Fruit fly (Drosophila melanogaster) whole organism, embryonic: ENCODE results near the gene MTPAP.

Experiments used
- Blimp-1 ChIP-seq: fragments of 200-800 bp; sonication (Bioruptor generic); optimal IDR thresholded peaks from 3 replicates; lab custom pipeline; 2018; ENCODE audit warnings: missing biosample characterization, missing genetic modification characterization, mild to moderate bottlenecking, moderate library complexity, missing genetic modification reagents
- CG10959 ChIP-seq: fragments of 200-800 bp; sonication (Bioruptor generic); IDR thresholded peaks from 2 replicates; pipeline ENCODE4 v1.3.6; 2022; ENCODE audit warnings: missing biosample characterization, missing genetic modification characterization
- CG11085 ChIP-seq: fragments of 200-800 bp; sonication (Bioruptor generic); IDR thresholded peaks from 2 replicates; pipeline ENCODE4 v1.3.6; 2022; ENCODE audit warnings: missing biosample characterization, missing genetic modification characterization
- CG12071 ChIP-seq: fragments of 200-800 bp; sonication (Bioruptor generic); optimal IDR thresholded peaks from 3 replicates; lab custom pipeline; 2018; ENCODE audit warnings: missing biosample characterization, mild to moderate bottlenecking, missing genetic modification characterization
- CG15479 ChIP-seq: fragments of 200-800 bp; sonication (Bioruptor generic); optimal IDR thresholded peaks from 3 replicates; lab custom pipeline; 2019; ENCODE audit warnings: missing biosample characterization, mild to moderate bottlenecking, missing genetic modification characterization, moderate library complexity
- CG1603 ChIP-seq: fragments of 200-800 bp; sonication (Bioruptor generic); optimal IDR thresholded peaks from 2 replicates; lab custom pipeline; 2019; ENCODE audit warnings: missing biosample characterization, mild to moderate bottlenecking, missing genetic modification characterization, moderate library complexity
- CG16813 ChIP-seq: fragments of 200-800 bp; sonication (Bioruptor generic); IDR thresholded peaks from 3 replicates; pipeline ENCODE4 v1.3.6; 2022; ENCODE audit warnings: missing biosample characterization, missing genetic modification characterization; ENCODE audit not compliant: partially characterized antibody
- CG43689 ChIP-seq: fragments of 200-800 bp; sonication (Bioruptor generic); IDR thresholded peaks from 2 replicates; pipeline ENCODE4 v1.3.6; 2022; ENCODE audit warnings: missing biosample characterization, missing genetic modification characterization
- CG4424 ChIP-seq: fragments of 200-800 bp; sonication (Bioruptor generic); optimal IDR thresholded peaks from 3 replicates; lab custom pipeline; 2016; ENCODE audit warnings: missing biosample characterization, missing genetic modification characterization
- CG5180 ChIP-seq: fragments of 200-800 bp; sonication (Bioruptor generic); optimal IDR thresholded peaks from 3 replicates; lab custom pipeline; 2017; ENCODE audit warnings: missing biosample characterization, missing genetic modification characterization, mild to moderate bottlenecking, moderate library complexity, missing genetic modification reagents
- CG6175 ChIP-seq: fragments of 200-800 bp; sonication (Bioruptor generic); IDR thresholded peaks from 3 replicates; pipeline ENCODE4 v1.3.6; 2022; ENCODE audit warnings: missing biosample characterization, missing genetic modification characterization
- Dfd ChIP-seq, 2 experiments: fragments of >200 bp; optimal IDR thresholded peaks; 2 replicates each; lab custom pipeline; 2017; ENCODE audit warnings: missing biosample characterization in 2 of 2, missing genetic modification characterization in 2 of 2
- Dp ChIP-seq: fragments of 200-800 bp; sonication (Bioruptor generic); optimal IDR thresholded peaks from 2 replicates; lab custom pipeline; 2018; ENCODE audit warnings: missing biosample characterization, mild to moderate bottlenecking, missing genetic modification characterization, moderate library complexity
- Drgx ChIP-seq: fragments of 200-800 bp; sonication (Bioruptor generic); IDR thresholded peaks from 2 replicates; pipeline ENCODE4 v1.3.6; 2022; ENCODE audit warnings: missing biosample characterization, missing genetic modification characterization
- HLHmδ ChIP-seq: fragments of 200-800 bp; sonication (Bioruptor generic); optimal IDR thresholded peaks from 2 replicates; lab custom pipeline; 2018; ENCODE audit warnings: missing biosample characterization, mild to moderate bottlenecking, missing genetic modification characterization, moderate library complexity
- MBD-R2 ChIP-seq: fragments of 200-800 bp; sonication (Bioruptor generic); IDR thresholded peaks from 2 replicates; pipeline ENCODE4 v1.3.6; 2022; ENCODE audit warnings: missing biosample characterization, missing genetic modification characterization
- Mes4 ChIP-seq: fragments of 200-800 bp; sonication (Bioruptor generic); optimal IDR thresholded peaks from 2 replicates; lab custom pipeline; 2016; ENCODE audit warnings: missing biosample characterization, missing genetic modification characterization
- Mrtf ChIP-seq: fragments of 200-800 bp; sonication (Bioruptor generic); IDR thresholded peaks from 3 replicates; pipeline ENCODE4 v1.3.6; 2022; ENCODE audit warnings: missing biosample characterization, missing genetic modification characterization
- NFAT ChIP-seq: fragments of 200-800 bp; sonication (Bioruptor generic); IDR thresholded peaks from 2 replicates; pipeline ENCODE4 v1.3.6; 2022; ENCODE audit warnings: missing biosample characterization, missing genetic modification characterization
- ac ChIP-seq: fragments of 200-800 bp; sonication (Bioruptor generic); optimal IDR thresholded peaks from 3 replicates; lab custom pipeline; 2017; ENCODE audit warnings: missing biosample characterization, mild to moderate bottlenecking, missing genetic modification characterization
- bigmax ChIP-seq: fragments of 200-800 bp; sonication (Bioruptor generic); optimal IDR thresholded peaks from 2 replicates; lab custom pipeline; 2018; ENCODE audit warnings: missing biosample characterization, mild to moderate bottlenecking, missing genetic modification characterization
- ci ChIP-seq: fragments of 200-800 bp; sonication (Bioruptor generic); IDR thresholded peaks from 3 replicates; pipeline ENCODE4 v1.3.6; 2022; ENCODE audit warnings: missing biosample characterization, missing genetic modification characterization
- emc ChIP-seq: fragments of 200-800 bp; sonication (Bioruptor generic); optimal IDR thresholded peaks from 2 replicates; lab custom pipeline; 2016; ENCODE audit warnings: missing biosample characterization, missing genetic modification characterization
- esg ChIP-seq: fragments of 200-800 bp; sonication (Bioruptor generic); conservative IDR thresholded peaks from 2 replicates; pipeline ENCODE4 v1.3.6; 2022; ENCODE audit warnings: missing biosample characterization, missing genetic modification characterization
- eyg ChIP-seq: fragments of 200-800 bp; sonication (Bioruptor generic); optimal IDR thresholded peaks from 3 replicates; lab custom pipeline; 2016; ENCODE audit warnings: missing biosample characterization, missing genetic modification characterization
- gce ChIP-seq: fragments of 200-800 bp; sonication (Bioruptor generic); IDR thresholded peaks from 3 replicates; pipeline ENCODE4 v1.3.6; 2022; ENCODE audit warnings: missing biosample characterization, missing genetic modification characterization
- gro ChIP-seq: fragments of 200-800 bp; sonication (Bioruptor generic); optimal IDR thresholded peaks from 2 replicates; lab custom pipeline; 2016; ENCODE audit warnings: missing biosample characterization, missing genetic modification characterization
- insv ChIP-seq, 2 experiments: fragments of 200-800 bp; sonication (Bioruptor generic); optimal IDR thresholded peaks; 3 replicates each; lab custom pipeline; 2016 to 2018; ENCODE audit warnings: missing biosample characterization in 2 of 2, missing genetic modification characterization in 2 of 2
- lab ChIP-seq: fragments of 200-800 bp; sonication (Bioruptor generic); optimal IDR thresholded peaks from 3 replicates; lab custom pipeline; 2017; ENCODE audit warnings: missing biosample characterization, missing genetic modification characterization, mild to moderate bottlenecking, moderate library complexity, missing genetic modification reagents
- mam ChIP-seq: fragments of 200-800 bp; sonication (Bioruptor generic); optimal IDR thresholded peaks from 3 replicates; lab custom pipeline; 2016; ENCODE audit warnings: missing biosample characterization, missing genetic modification characterization
- oc ChIP-seq: fragments of 200-800 bp; sonication (Bioruptor generic); optimal IDR thresholded peaks from 2 replicates; lab custom pipeline; 2018; ENCODE audit warnings: missing biosample characterization, mild to moderate bottlenecking, missing genetic modification characterization, moderate library complexity
- pros ChIP-seq: fragments of 200-800 bp; sonication (Bioruptor generic); optimal IDR thresholded peaks from 3 replicates; lab custom pipeline; 2019; ENCODE audit warnings: missing biosample characterization, mild to moderate bottlenecking, missing genetic modification characterization, moderate library complexity
- repo ChIP-seq: fragments of 200-800 bp; sonication (Bioruptor generic); optimal IDR thresholded peaks from 2 replicates; lab custom pipeline; 2016; ENCODE audit warnings: missing biosample characterization, missing genetic modification characterization
- scrt ChIP-seq: fragments of 200-800 bp; sonication (Bioruptor generic); optimal IDR thresholded peaks from 2 replicates; lab custom pipeline; 2018; ENCODE audit warnings: missing biosample characterization, mild to moderate bottlenecking, missing genetic modification characterization, moderate library complexity
- sd ChIP-seq: fragments of 200-800 bp; sonication (Bioruptor generic); optimal IDR thresholded peaks from 3 replicates; lab custom pipeline; 2018; ENCODE audit warnings: missing biosample characterization, mild to moderate bottlenecking, missing genetic modification characterization, moderate library complexity
- sim ChIP-seq: fragments of 200-800 bp; sonication (Bioruptor generic); IDR thresholded peaks from 2 replicates; pipeline ENCODE4 v1.3.6; 2022; ENCODE audit warnings: missing biosample characterization, missing genetic modification characterization
- tll ChIP-seq, 2 experiments: fragments of 200-800 bp in 1 of 2; fragments of >200 bp in 1 of 2; sonication (Bioruptor generic) in 1 of 2; optimal IDR thresholded peaks; 2 replicates each; lab custom pipeline; 2017 to 2019; ENCODE audit warnings: missing biosample characterization in 2 of 2, missing genetic modification characterization in 2 of 2, mild to moderate bottlenecking in 1 of 2, moderate library complexity in 1 of 2
- unpg ChIP-seq: fragments of 200-800 bp; sonication (Bioruptor generic); optimal IDR thresholded peaks from 3 replicates; lab custom pipeline; 2018; ENCODE audit warnings: missing biosample characterization, mild to moderate bottlenecking, missing genetic modification characterization, moderate library complexity
- vvl ChIP-seq: fragments of 200-800 bp; sonication (Bioruptor generic); IDR thresholded peaks from 2 replicates; pipeline ENCODE4 v1.3.6; 2022; ENCODE audit warnings: missing biosample characterization, missing genetic modification characterization
- wor ChIP-seq: fragments of 200-800 bp; sonication (Bioruptor generic); IDR thresholded peaks from 2 replicates; pipeline ENCODE4 v1.3.6; 2022; ENCODE audit warnings: missing biosample characterization, missing genetic modification characterization
- yki ChIP-seq: fragments of >200 bp; optimal IDR thresholded peaks from 3 replicates; lab custom pipeline; 2018

The MTPAP gene

DNA sequence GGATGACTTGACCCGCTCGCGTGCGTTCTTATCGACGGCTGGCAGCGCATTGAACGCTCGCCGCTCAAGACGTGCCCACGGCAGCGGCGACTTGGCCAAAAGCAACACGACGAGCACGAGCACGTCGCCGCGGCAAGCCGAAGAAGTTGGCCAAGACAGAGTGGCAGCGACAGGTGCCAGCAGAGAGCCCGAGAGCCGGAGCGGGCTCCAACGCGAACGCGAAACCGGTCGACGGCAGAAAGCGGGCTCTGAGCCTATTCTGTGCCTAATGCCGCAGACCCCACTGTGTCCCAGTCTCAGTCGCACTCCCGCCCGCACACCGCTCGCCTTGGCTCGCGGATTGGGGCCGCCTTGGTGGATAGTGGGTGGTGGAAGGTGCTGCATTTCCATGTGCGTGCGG is 40.7 kb downstream of the MTPAP start (continued):
- TF ChIP-seq eyg (GFP tag; lab: Kevin White, UChicago) (no peak), ci (GFP tag; lab: Robert Waterston, UW) (0 out of 3 replicates have a peak, but pooled peaks have one; percentile 37), MBD-R2 (no peak), HLHmδ (GFP tag; lab: Kevin White, UChicago) (no peak), CG6175 (GFP tag; lab: Robert Waterston, UW) (peak; percentile 87), CG4424 (GFP tag; lab: Kevin White, UChicago) (no peak), NFAT (GFP tag; lab: Robert Waterston, UW) (no peak), emc (no peak), yki (lab: Kevin White, UChicago) (no peak), CG11085 (GFP tag; lab: Robert Waterston, UW) (no peak), CG12071 (GFP tag; lab: Kevin White, UChicago) (no peak), CG43689 (no peak), gro (GFP tag; lab: Kevin White, UChicago) (no peak), CG10959 (GFP tag; lab: Robert Waterston, UW) (no peak), oc (tag; lab: Kevin White, UChicago) (peak; percentile 7), Drgx (peak; percentile 42; the same call in 1 of the 2 replicates), Mes4 (no peak), unpg (GFP tag; lab: Kevin White, UChicago) (no peak), Dfd (GFP tag; optimal IDR thresholded peaks at IDR 0.05; lab: Kevin White, UChicago) (no peak), CG16813 (GFP tag; lab: Robert Waterston, UW) (peak; percentile 31; the same call in 1 of the 3 replicates), wor (GFP tag; lab: Robert Waterston, UW) (no peak), ac (GFP tag; lab: Kevin White, UChicago) (no peak), Dp (GFP tag; lab: Kevin White, UChicago) (no peak), Blimp-1 (GFP tag; lab: Kevin White, UChicago) (peak; percentile 54), esg (GFP tag; lab: Robert Waterston, UW) (peak; percentile 16; the same call in 1 of the 2 replicates), gce (GFP tag; lab: Robert Waterston, UW) (no peak), scrt (no peak), CG5180 (no peak), repo (GFP tag; lab: Kevin White, UChicago) (no peak), bigmax (no peak), insv (GFP tag; optimal IDR thresholded peaks at IDR 0.05; lab: Kevin White, UChicago) (no peak)
- TF ChIP-seq, all 482 proteins: peak for 27

DNA sequence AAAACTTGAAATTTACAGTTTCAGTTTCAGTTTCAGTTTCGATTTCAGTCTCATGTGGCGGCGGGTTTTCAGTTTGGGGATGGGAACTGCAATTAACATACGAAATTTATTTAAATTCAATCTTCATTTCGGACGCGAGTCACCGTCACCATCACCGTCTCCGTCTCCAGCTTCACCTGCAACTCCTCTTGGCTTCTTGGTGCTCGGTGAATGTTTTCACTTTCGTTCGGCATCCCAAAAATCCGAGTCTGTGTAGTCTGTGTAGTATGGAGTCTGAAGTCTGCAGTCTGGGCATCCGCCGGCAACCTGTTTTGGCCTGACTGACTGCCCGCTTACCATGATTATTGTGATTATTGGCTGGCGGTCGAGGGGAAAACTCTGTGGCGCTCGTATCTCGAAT is 45.2 kb downstream of the MTPAP start:
- TF ChIP-seq sim (GFP tag; lab: Robert Waterston, UW) (no peak), CG15479 (GFP tag; lab: Kevin White, UChicago) (no peak), vvl (GFP tag; lab: Robert Waterston, UW) (peak; percentile 51; the same call in 1 of the 2 replicates), Blimp-1 (GFP tag; lab: Kevin White, UChicago) (peak; percentile 98), sd (tag; lab: Kevin White, UChicago) (peak; percentile 36), lab (GFP tag; lab: Kevin White, UChicago) (no peak), Mrtf (no peak), tll (GFP tag; optimal IDR thresholded peaks at IDR 0.05; lab: Kevin White, UChicago) (no peak), CG1603 (tag; lab: Kevin White, UChicago) (no peak), mam (GFP tag; lab: Kevin White, UChicago) (no peak), pros (GFP tag; lab: Kevin White, UChicago) (peak; percentile 10)
